Worm (Caenorhabditis elegans) whole organism, L2 larva: ENCODE measurements around the gene F31E8.4.

ENCODE experiments used
- C34F6.9 ChIP-seq: fragments of 150-350 bp; optimal IDR thresholded peaks from 2 replicates; lab custom pipeline; 2014; ENCODE audit warnings: missing biosample characterization, missing genetic modification characterization
- F13H6.1 ChIP-seq: sonication (generic microtip); optimal IDR thresholded peaks from 2 replicates; lab custom pipeline; 2016; ENCODE audit warnings: missing genetic modification characterization, missing compliant biosample characterization
- Y55F3AM.14 ChIP-seq: fragments of 200-800 bp; sonication (Bioruptor generic); optimal IDR thresholded peaks from 2 replicates; lab custom pipeline; 2018; ENCODE audit warnings: mild to moderate bottlenecking, missing genetic modification characterization, missing compliant biosample characterization
- alr-1 ChIP-seq: fragments of 150-350 bp; optimal IDR thresholded peaks from 2 replicates; lab custom pipeline; 2014; ENCODE audit warnings: missing biosample characterization, missing genetic modification characterization
- aly-2 ChIP-seq: fragments of 150-350 bp; optimal IDR thresholded peaks from 2 replicates; lab custom pipeline; 2014; ENCODE audit warnings: missing biosample characterization, missing genetic modification characterization
- ama-1 ChIP-seq: fragments of 150-350 bp; optimal IDR thresholded peaks from 2 replicates; lab custom pipeline; 2018; ENCODE audit warnings: inconsistent platforms
- blmp-1 ChIP-seq: sonication (generic microtip); optimal IDR thresholded peaks from 2 replicates; lab custom pipeline; 2017; ENCODE audit warnings: missing genetic modification characterization, mild to moderate bottlenecking, missing compliant biosample characterization, antibody characterized with exemption, moderate library complexity; ENCODE audit not compliant: insufficient read depth
- ceh-82 ChIP-seq: fragments of 150-350 bp; optimal IDR thresholded peaks from 2 replicates; lab custom pipeline; 2014; ENCODE audit warnings: missing biosample characterization, missing genetic modification characterization
- crh-2 ChIP-seq: sonication (generic microtip); optimal IDR thresholded peaks from 2 replicates; lab custom pipeline; 2017; ENCODE audit warnings: missing biosample characterization, missing genetic modification characterization
- dmd-4 ChIP-seq: sonication (generic microtip); optimal IDR thresholded peaks from 2 replicates; lab custom pipeline; 2017; ENCODE audit warnings: missing biosample characterization, missing genetic modification characterization
- egl-27 ChIP-seq: sonication (generic microtip); optimal IDR thresholded peaks from 3 replicates; lab custom pipeline; 2017; ENCODE audit warnings: missing biosample characterization, missing genetic modification reagents, missing genetic modification characterization
- elt-1 ChIP-seq: fragments of 150-350 bp; optimal IDR thresholded peaks from 2 replicates; lab custom pipeline; 2014; ENCODE audit warnings: missing biosample characterization, missing genetic modification characterization
- elt-3 ChIP-seq: sonication (generic microtip); optimal IDR thresholded peaks from 2 replicates; lab custom pipeline; 2017; ENCODE audit warnings: missing biosample characterization, missing genetic modification characterization
- fos-1 ChIP-seq: fragments of 150-350 bp; optimal IDR thresholded peaks from 2 replicates; lab custom pipeline; 2014; ENCODE audit warnings: missing biosample characterization, missing genetic modification characterization
- gmeb-1 ChIP-seq: fragments of 150-350 bp; optimal IDR thresholded peaks from 2 replicates; lab custom pipeline; 2014; ENCODE audit warnings: missing biosample characterization, missing genetic modification characterization
- lin-11 ChIP-seq: fragments of 150-350 bp; sonication (generic microtip); optimal IDR thresholded peaks from 2 replicates; lab custom pipeline; 2014; ENCODE audit warnings: missing biosample characterization, missing genetic modification characterization, inconsistent platforms, mixed read lengths
- lin-13 ChIP-seq: fragments of 150-350 bp; optimal IDR thresholded peaks from 2 replicates; lab custom pipeline; 2014; ENCODE audit warnings: missing biosample characterization, missing genetic modification reagents, missing genetic modification characterization
- lin-39 ChIP-seq: fragments of 150-350 bp; optimal IDR thresholded peaks from 2 replicates; lab custom pipeline; 2014; ENCODE audit warnings: missing biosample characterization, missing genetic modification reagents, missing genetic modification characterization
- lsy-2 ChIP-seq, 2 experiments: fragments of 150-350 bp in 1 of 2; sonication (generic microtip) in 1 of 2; optimal IDR thresholded peaks; 2 replicates each; lab custom pipeline; 2014 to 2017; ENCODE audit warnings: missing biosample characterization in 2 of 2, missing genetic modification characterization in 2 of 2
- mbf-1 ChIP-seq: sonication (generic microtip); optimal IDR thresholded peaks from 2 replicates; lab custom pipeline; 2017; ENCODE audit warnings: missing biosample characterization, missing genetic modification characterization
- mdl-1 ChIP-seq, 2 experiments: fragments of 150-350 bp in 1 of 2; sonication (generic microtip) in 1 of 2; optimal IDR thresholded peaks; 2 replicates each; lab custom pipeline; 2017; ENCODE audit warnings: missing biosample characterization in 2 of 2, missing genetic modification characterization in 2 of 2
- nhr-10 ChIP-seq: sonication (generic microtip); optimal IDR thresholded peaks from 2 replicates; lab custom pipeline; 2017; ENCODE audit warnings: missing biosample characterization, missing genetic modification characterization
- nhr-12 ChIP-seq: fragments of 150-350 bp; optimal IDR thresholded peaks from 2 replicates; lab custom pipeline; 2014; ENCODE audit warnings: missing biosample characterization, missing genetic modification characterization
- nhr-129 ChIP-seq: fragments of 150-350 bp; optimal IDR thresholded peaks from 2 replicates; lab custom pipeline; 2014; ENCODE audit warnings: missing biosample characterization, missing genetic modification characterization
- nhr-21 ChIP-seq: fragments of 150-350 bp; optimal IDR thresholded peaks from 2 replicates; lab custom pipeline; 2014; ENCODE audit warnings: missing biosample characterization, missing genetic modification characterization
- nhr-23 ChIP-seq: fragments of 150-350 bp; optimal IDR thresholded peaks from 2 replicates; lab custom pipeline; 2014; ENCODE audit warnings: missing biosample characterization, missing genetic modification reagents, missing genetic modification characterization
- nhr-25 ChIP-seq: fragments of 150-350 bp; sonication (generic microtip); optimal IDR thresholded peaks from 3 replicates; lab custom pipeline; 2014; ENCODE audit warnings: missing biosample characterization, missing genetic modification characterization
- nhr-6 ChIP-seq: fragments of 150-350 bp; optimal IDR thresholded peaks from 2 replicates; lab custom pipeline; 2014; ENCODE audit warnings: missing biosample characterization, missing genetic modification characterization
- nhr-77 ChIP-seq: fragments of 150-350 bp; optimal IDR thresholded peaks from 2 replicates; lab custom pipeline; 2014; ENCODE audit warnings: missing biosample characterization, missing genetic modification characterization
- peb-1 ChIP-seq: fragments of 150-350 bp; optimal IDR thresholded peaks from 2 replicates; lab custom pipeline; 2014; ENCODE audit warnings: missing biosample characterization, missing genetic modification characterization
- sem-4 ChIP-seq: fragments of 150-350 bp; optimal IDR thresholded peaks from 2 replicates; lab custom pipeline; 2014; ENCODE audit warnings: missing biosample characterization, missing genetic modification reagents, missing genetic modification characterization
- sma-3 ChIP-seq: sonication (generic microtip); optimal IDR thresholded peaks from 2 replicates; lab custom pipeline; 2016; ENCODE audit warnings: missing genetic modification reagents, missing genetic modification characterization, missing compliant biosample characterization
- sma-9 ChIP-seq, 2 experiments: fragments of 150-350 bp in 1 of 2; sonication (generic microtip) in 1 of 2; optimal IDR thresholded peaks; 2 replicates each; lab custom pipeline; 2014 to 2016; ENCODE audit warnings: missing genetic modification characterization in 2 of 2, mild to moderate bottlenecking in 1 of 2, missing biosample characterization in 1 of 2, missing compliant biosample characterization in 1 of 2, missing genetic modification reagents in 1 of 2, moderate library complexity in 1 of 2
- snpc-4 ChIP-seq: fragments of 150-350 bp; optimal IDR thresholded peaks from 2 replicates; lab custom pipeline; 2014; ENCODE audit warnings: missing biosample characterization, missing genetic modification characterization
- unc-39 ChIP-seq: fragments of 150-350 bp; optimal IDR thresholded peaks from 2 replicates; lab custom pipeline; 2014; ENCODE audit warnings: missing biosample characterization, missing genetic modification characterization
- unc-62 ChIP-seq: fragments of 150-350 bp; optimal IDR thresholded peaks from 2 replicates; lab custom pipeline; 2014; ENCODE audit warnings: missing biosample characterization, missing genetic modification reagents, missing genetic modification characterization
- zag-1 ChIP-seq: fragments of 150-350 bp; optimal IDR thresholded peaks from 2 replicates; lab custom pipeline; 2014; ENCODE audit warnings: missing biosample characterization, missing genetic modification characterization
- ztf-1 ChIP-seq: fragments of 200-800 bp; sonication (Bioruptor generic); conservative IDR thresholded peaks from 2 replicates; pipeline ENCODE4 v1.3.6; 2022; ENCODE audit warnings: missing genetic modification characterization, missing compliant biosample characterization
- ztf-4 ChIP-seq: fragments of 150-350 bp; optimal IDR thresholded peaks from 2 replicates; lab custom pipeline; 2014; ENCODE audit warnings: missing biosample characterization, missing genetic modification characterization

The F31E8.4 gene

ce11 chrII:6800104-6800711 is at the start of gene F31E8.4:
TSS of gene F31E8.4 (minus strand) at chrII:6800154.
- TF ChIP-seq sma-9 (GFP tag; optimal IDR thresholded peaks at IDR 0.05; lab: Kevin White, UChicago) (peak; percentile 30), sma-9 (tag; optimal IDR thresholded peaks at IDR 0.05; lab: Kevin White, UChicago) (no peak), elt-3 (tag; lab: Kevin White, UChicago) (no peak), ceh-82 (tag; lab: Kevin White, UChicago) (no peak), fos-1 (peak; percentile 66), C34F6.9 (peak; percentile 51), nhr-23 (no peak), blmp-1 (tag; lab: Kevin White, UChicago) (peak; percentile 22), elt-1 (tag; lab: Kevin White, UChicago) (no peak), lin-11 (no peak), sma-3 (peak; percentile 13), aly-2 (tag; lab: Kevin White, UChicago) (no peak), nhr-129 (tag; lab: Kevin White, UChicago) (peak; percentile 51), crh-2 (tag; lab: Kevin White, UChicago) (peak; percentile 6)
- TF ChIP-seq, all 48 proteins: peak for 7

- TF ChIP-seq Y55F3AM.14 (GFP tag; lab: Kevin White, UChicago) (peak; percentile 89), sma-9 (GFP tag; optimal IDR thresholded peaks at IDR 0.05; lab: Kevin White, UChicago) (peak; percentile 97), sma-9 (tag; optimal IDR thresholded peaks at IDR 0.05; lab: Kevin White, UChicago) (no peak), egl-27 (tag; lab: Kevin White, UChicago) (peak; percentile 97), gmeb-1 (tag; lab: Kevin White, UChicago) (peak; percentile 30), ceh-82 (tag; lab: Kevin White, UChicago) (no peak), nhr-21 (tag; lab: Kevin White, UChicago) (peak; percentile 91), dmd-4 (tag; lab: Kevin White, UChicago) (no peak), lsy-2 (tag; optimal IDR thresholded peaks at IDR 0.05; lab: Kevin White, UChicago) (peak in 1 of 2 experiments; percentile 63), fos-1 (peak; percentile 43), unc-62 (GFP tag; lab: Kevin White, UChicago) (no peak), blmp-1 (tag; lab: Kevin White, UChicago) (peak; percentile 90), C34F6.9 (peak; percentile 29), sma-3 (peak; percentile 82), nhr-129 (tag; lab: Kevin White, UChicago) (peak; percentile 87), nhr-23 (no peak), nhr-6 (tag; lab: Kevin White, UChicago) (peak; percentile 56), nhr-77 (tag; lab: Kevin White, UChicago) (no peak), crh-2 (tag; lab: Kevin White, UChicago) (peak; percentile 61), ama-1 (lab: Kevin White, UChicago) (peak; percentile 65), mdl-1 (tag; optimal IDR thresholded peaks at IDR 0.05; lab: Kevin White, UChicago) (peak; percentile 59 to 81), ztf-4 (peak; percentile 16), nhr-25 (tag; lab: Kevin White, UChicago) (peak; percentile 90)
Measured at ce11 chrII:6849308-6849707, 49.4 kb upstream of the F31E8.4 start.

- TF ChIP-seq sma-9 (GFP tag; optimal IDR thresholded peaks at IDR 0.05; lab: Kevin White, UChicago) (peak; percentile 68), sma-9 (tag; optimal IDR thresholded peaks at IDR 0.05; lab: Kevin White, UChicago) (no peak), nhr-21 (tag; lab: Kevin White, UChicago) (peak; percentile 79), lin-11 (no peak), snpc-4 (tag; lab: Kevin White, UChicago) (no peak), blmp-1 (tag; lab: Kevin White, UChicago) (peak; percentile 98), aly-2 (tag; lab: Kevin White, UChicago) (no peak), ztf-1 (GFP tag; lab: Robert Waterston, UW) (no peak), mdl-1 (tag; optimal IDR thresholded peaks at IDR 0.05; lab: Kevin White, UChicago) (peak in 1 of 2 experiments; percentile 18), Y55F3AM.14 (GFP tag; lab: Kevin White, UChicago) (peak; percentile 18), zag-1 (tag; lab: Kevin White, UChicago) (no peak), lin-39 (tag; lab: Kevin White, UChicago) (no peak), nhr-25 (tag; lab: Kevin White, UChicago) (peak; percentile 89), nhr-23 (no peak), C34F6.9 (peak; percentile 35), F13H6.1 (tag; lab: Kevin White, UChicago) (no peak), ceh-82 (tag; lab: Kevin White, UChicago) (no peak), lin-13 (GFP tag; lab: Kevin White, UChicago) (peak; percentile 20), peb-1 (tag; lab: Kevin White, UChicago) (no peak), egl-27 (tag; lab: Kevin White, UChicago) (peak; percentile 82), alr-1 (tag; lab: Kevin White, UChicago) (no peak), fos-1 (peak; percentile 67), gmeb-1 (tag; lab: Kevin White, UChicago) (no peak), nhr-6 (tag; lab: Kevin White, UChicago) (no peak), unc-39 (no peak), crh-2 (tag; lab: Kevin White, UChicago) (peak; percentile 83), mbf-1 (no peak), nhr-12 (no peak), unc-62 (GFP tag; lab: Kevin White, UChicago) (peak; percentile 55), nhr-77 (tag; lab: Kevin White, UChicago) (peak; percentile 51), ztf-4 (peak; percentile 28), ama-1 (lab: Kevin White, UChicago) (peak; percentile 47), nhr-129 (tag; lab: Kevin White, UChicago) (peak; percentile 53), nhr-10 (tag; lab: Kevin White, UChicago) (peak; percentile 43), sem-4 (tag; lab: Kevin White, UChicago) (peak; percentile 60), lsy-2 (tag; optimal IDR thresholded peaks at IDR 0.05; lab: Kevin White, UChicago) (peak in 1 of 2 experiments; percentile 58), elt-3 (tag; lab: Kevin White, UChicago) (no peak), elt-1 (tag; lab: Kevin White, UChicago) (no peak), sma-3 (peak; percentile 83)
- TF ChIP-seq, all 48 proteins: peak for 20
Measured at ce11 chrII:6847917-6848379, 48.0 kb upstream of the F31E8.4 start, which contains the start of gene tbc-6. TSS of gene tbc-6 (plus strand) at chrII:6848124.
